Worm (Caenorhabditis elegans) whole organism, young adult: ENCODE measurements around the gene vha-7.

Experiments
- B0019.2 ChIP-seq: fragments of 200-800 bp; sonication (Bioruptor generic); conservative IDR thresholded peaks from 2 replicates; pipeline ENCODE4 v1.3.6; 2022; ENCODE audit warnings: missing genetic modification reagents, missing genetic modification characterization, missing compliant biosample characterization
- B0261.1 ChIP-seq: sonication (generic microtip); optimal IDR thresholded peaks from 2 replicates; lab custom pipeline; 2016; ENCODE audit warnings: mild to moderate bottlenecking, missing genetic modification characterization, moderate library complexity, missing compliant biosample characterization
- B0336.3 ChIP-seq: fragments of 200-800 bp; sonication (Bioruptor generic); IDR thresholded peaks from 2 replicates; pipeline ENCODE4 v1.3.6; 2022; ENCODE audit warnings: missing genetic modification characterization, missing compliant biosample characterization
- D2030.7 ChIP-seq: fragments of 200-800 bp; sonication (Bioruptor generic); IDR thresholded peaks from 2 replicates; pipeline ENCODE4 v1.3.6; 2022; ENCODE audit warnings: missing genetic modification reagents, missing genetic modification characterization, missing compliant biosample characterization
- F23B12.7 ChIP-seq: sonication (generic microtip); optimal IDR thresholded peaks from 2 replicates; lab custom pipeline; 2017; ENCODE audit warnings: missing genetic modification characterization, mild to moderate bottlenecking, missing compliant biosample characterization, antibody characterized with exemption, moderate library complexity; ENCODE audit not compliant: insufficient read depth
- F33H1.4 ChIP-seq: fragments of 200-800 bp; sonication (Bioruptor generic); IDR thresholded peaks from 2 replicates; pipeline ENCODE4 v1.3.6; 2022; ENCODE audit warnings: missing genetic modification reagents, missing genetic modification characterization, missing compliant biosample characterization
- F39B2.1 ChIP-seq: fragments of 200-800 bp; sonication (Bioruptor generic); IDR thresholded peaks from 2 replicates; pipeline ENCODE4 v1.3.6; 2022; ENCODE audit warnings: missing genetic modification reagents, missing genetic modification characterization, missing compliant biosample characterization
- F49E8.2 ChIP-seq: sonication (generic microtip); optimal IDR thresholded peaks from 3 replicates; lab custom pipeline; 2017; ENCODE audit warnings: missing genetic modification characterization, mild to moderate bottlenecking, missing compliant biosample characterization, antibody characterized with exemption, moderate library complexity; ENCODE audit not compliant: insufficient read depth
- K12H6.12 ChIP-seq: fragments of 200-800 bp; sonication (Bioruptor generic); optimal IDR thresholded peaks from 2 replicates; lab custom pipeline; 2018; ENCODE audit warnings: mild to moderate bottlenecking, missing genetic modification characterization, missing compliant biosample characterization
- Y53G8AR.9 ChIP-seq: fragments of 200-800 bp; sonication (Bioruptor generic); conservative IDR thresholded peaks from 2 replicates; pipeline ENCODE4 v1.3.6; 2022; ENCODE audit warnings: missing genetic modification reagents, missing genetic modification characterization, missing compliant biosample characterization
- Y67H2A.10 ChIP-seq: fragments of 200-800 bp; sonication (Bioruptor generic); conservative IDR thresholded peaks from 2 replicates; pipeline ENCODE4 v1.3.6; 2022; ENCODE audit warnings: missing genetic modification reagents, missing genetic modification characterization, missing compliant biosample characterization
- Y79H2A.3 ChIP-seq: fragments of 200-800 bp; sonication (Bioruptor generic); conservative IDR thresholded peaks from 2 replicates; pipeline ENCODE4 v1.3.6; 2022; ENCODE audit warnings: missing genetic modification reagents, missing genetic modification characterization, missing compliant biosample characterization
- Y95B8A.8 ChIP-seq: fragments of 200-800 bp; sonication (Bioruptor generic); IDR thresholded peaks from 2 replicates; pipeline ENCODE4 v1.3.6; 2022; ENCODE audit warnings: missing genetic modification reagents, missing genetic modification characterization, missing compliant biosample characterization
- atf-7 ChIP-seq: sonication (generic microtip); optimal IDR thresholded peaks from 2 replicates; lab custom pipeline; 2017; ENCODE audit warnings: mild to moderate bottlenecking, missing genetic modification characterization, missing compliant biosample characterization
- ceh-100 ChIP-seq: fragments of 200-800 bp; sonication (Bioruptor generic); IDR thresholded peaks from 2 replicates; pipeline ENCODE4 v1.3.6; 2022; ENCODE audit warnings: missing genetic modification reagents, missing genetic modification characterization, missing compliant biosample characterization
- ceh-27 ChIP-seq: fragments of 200-800 bp; sonication (Bioruptor generic); optimal IDR thresholded peaks from 2 replicates; lab custom pipeline; 2018; ENCODE audit warnings: mild to moderate bottlenecking, missing genetic modification characterization, moderate library complexity, missing compliant biosample characterization
- dpl-1 ChIP-seq: fragments of 150-350 bp; optimal IDR thresholded peaks from 2 replicates; lab custom pipeline; 2014; ENCODE audit warnings: missing biosample characterization, missing genetic modification reagents, missing genetic modification characterization
- efl-1 ChIP-seq: fragments of 150-350 bp; optimal IDR thresholded peaks from 2 replicates; lab custom pipeline; 2014; ENCODE audit warnings: missing biosample characterization, missing genetic modification reagents, missing genetic modification characterization
- egl-18 ChIP-seq: fragments of 200-800 bp; sonication (Bioruptor generic); IDR thresholded peaks from 2 replicates; pipeline ENCODE4 v1.3.6; 2022; ENCODE audit warnings: missing genetic modification reagents, missing genetic modification characterization, missing compliant biosample characterization
- egl-44 ChIP-seq: fragments of 200-800 bp; sonication (Bioruptor generic); IDR thresholded peaks from 2 replicates; pipeline ENCODE4 v1.3.6; 2022; ENCODE audit warnings: missing genetic modification reagents, missing genetic modification characterization, missing compliant biosample characterization
- ets-4 ChIP-seq: fragments of 200-800 bp; sonication (Bioruptor generic); optimal IDR thresholded peaks from 2 replicates; lab custom pipeline; 2018; ENCODE audit warnings: mild to moderate bottlenecking, missing genetic modification characterization, missing compliant biosample characterization
- fkh-3 ChIP-seq: sonication (generic microtip); optimal IDR thresholded peaks from 2 replicates; lab custom pipeline; 2016; ENCODE audit warnings: mild to moderate bottlenecking, missing genetic modification characterization, missing compliant biosample characterization
- hlh-12 ChIP-seq: sonication (generic microtip); optimal IDR thresholded peaks from 2 replicates; lab custom pipeline; 2016; ENCODE audit warnings: missing genetic modification characterization, missing compliant biosample characterization
- hmg-20 ChIP-seq: fragments of 200-800 bp; sonication (Bioruptor generic); IDR thresholded peaks from 2 replicates; pipeline ENCODE4 v1.3.6; 2022; ENCODE audit warnings: missing genetic modification reagents, missing genetic modification characterization, missing compliant biosample characterization
- hrde-1 ChIP-seq: sonication (generic microtip); optimal IDR thresholded peaks from 2 replicates; lab custom pipeline; 2016; ENCODE audit warnings: missing genetic modification characterization, mild to moderate bottlenecking, missing compliant biosample characterization, moderate library complexity, missing genotype, missing genetic modification reagents, borderline replicate concordance
- let-607 ChIP-seq, 2 experiments: fragments of 200-800 bp in 1 of 2; sonication (Bioruptor generic) in 1 of 2; sonication (generic microtip) in 1 of 2; optimal IDR thresholded peaks; 2 replicates each; lab custom pipeline; 2016 to 2018; ENCODE audit warnings: mild to moderate bottlenecking in 2 of 2, missing compliant biosample characterization in 2 of 2, missing genetic modification characterization in 2 of 2, moderate library complexity in 2 of 2, missing genotype in 1 of 2
- lin-35 ChIP-seq, 3 experiments: fragments of 150-350 bp in 2 of 3; sonication (generic microtip) in 1 of 3; optimal IDR thresholded peaks; 2 replicates each; lab custom pipeline; 2014 to 2018; ENCODE audit warnings: missing biosample characterization in 3 of 3, missing genetic modification characterization in 3 of 3, missing genetic modification reagents in 3 of 3
- lin-40 ChIP-seq: sonication (generic microtip); optimal IDR thresholded peaks from 2 replicates; lab custom pipeline; 2016; ENCODE audit warnings: missing genetic modification characterization, mild to moderate bottlenecking, missing compliant biosample characterization, missing genotype, missing genetic modification reagents
- lsl-1 ChIP-seq: fragments of 200-800 bp; sonication (Bioruptor generic); optimal IDR thresholded peaks from 2 replicates; lab custom pipeline; 2018; ENCODE audit warnings: mild to moderate bottlenecking, missing genetic modification characterization, moderate library complexity, missing compliant biosample characterization
- madf-6 ChIP-seq: fragments of 200-800 bp; sonication (Bioruptor generic); IDR thresholded peaks from 2 replicates; pipeline ENCODE4 v1.3.6; 2022; ENCODE audit warnings: missing genetic modification reagents, missing genetic modification characterization, missing compliant biosample characterization
- mcd-1 ChIP-seq: fragments of 200-800 bp; sonication (Bioruptor generic); IDR thresholded peaks from 2 replicates; pipeline ENCODE4 v1.3.6; 2022; ENCODE audit warnings: missing genetic modification reagents, missing genetic modification characterization, missing compliant biosample characterization
- nfya-1 ChIP-seq: sonication (generic microtip); optimal IDR thresholded peaks from 2 replicates; lab custom pipeline; 2017; ENCODE audit warnings: antibody characterized with exemption, missing compliant biosample characterization, missing genetic modification characterization, borderline replicate concordance; ENCODE audit not compliant: insufficient read depth
- nhr-120 ChIP-seq: fragments of 200-800 bp; sonication (Bioruptor generic); IDR thresholded peaks from 2 replicates; pipeline ENCODE4 v1.3.6; 2022; ENCODE audit warnings: missing genetic modification characterization, missing compliant biosample characterization
- nhr-179 ChIP-seq: sonication (generic microtip); optimal IDR thresholded peaks from 2 replicates; lab custom pipeline; 2016; ENCODE audit warnings: mild to moderate bottlenecking, missing genetic modification characterization, missing compliant biosample characterization
- nhr-80 ChIP-seq: sonication (generic microtip); optimal IDR thresholded peaks from 2 replicates; lab custom pipeline; 2016; ENCODE audit warnings: missing genetic modification characterization, missing compliant biosample characterization
- nhr-90 ChIP-seq: sonication (generic microtip); optimal IDR thresholded peaks from 2 replicates; lab custom pipeline; 2016; ENCODE audit warnings: missing genotype, mild to moderate bottlenecking, missing genetic modification characterization, missing compliant biosample characterization
- pha-4 ChIP-seq: fragments of 150-350 bp; sonication (generic microtip); optimal IDR thresholded peaks from 2 replicates; lab custom pipeline; 2014; ENCODE audit warnings: missing biosample characterization, missing genetic modification reagents, missing genetic modification characterization
- repo-1 ChIP-seq: sonication (generic microtip); optimal IDR thresholded peaks from 2 replicates; lab custom pipeline; 2017; ENCODE audit warnings: mild to moderate bottlenecking, missing genetic modification characterization, missing compliant biosample characterization
- sea-2 ChIP-seq: fragments of 200-800 bp; sonication (Bioruptor generic); IDR thresholded peaks from 2 replicates; pipeline ENCODE4 v1.3.6; 2022; ENCODE audit warnings: missing genetic modification characterization, missing compliant biosample characterization
- snpc-1.3 ChIP-seq: sonication (generic microtip); optimal IDR thresholded peaks from 2 replicates; lab custom pipeline; 2017; ENCODE audit warnings: missing genetic modification characterization, mild to moderate bottlenecking, missing compliant biosample characterization, antibody characterized with exemption, moderate library complexity, missing genotype, missing genetic modification reagents; ENCODE audit not compliant: insufficient read depth
- snpc-4 ChIP-seq, 5 experiments: fragments of 150-350 bp in 1 of 5; sonication (generic microtip) in 4 of 5; optimal IDR thresholded peaks; 2 replicates each; lab custom pipeline; 2014 to 2018; ENCODE audit warnings: missing genetic modification characterization in 5 of 5, missing biosample characterization in 3 of 5, antibody characterized with exemption in 2 of 5, mild to moderate bottlenecking in 2 of 5, missing compliant biosample characterization in 2 of 5, missing genotype in 2 of 5, moderate library complexity in 2 of 5, missing genetic modification reagents in 1 of 5
- somi-1 ChIP-seq: fragments of 200-800 bp; sonication (Bioruptor generic); optimal IDR thresholded peaks from 2 replicates; lab custom pipeline; 2018; ENCODE audit warnings: mild to moderate bottlenecking, missing genetic modification characterization, missing compliant biosample characterization
- sptf-2 ChIP-seq: fragments of 200-800 bp; sonication (Bioruptor generic); optimal IDR thresholded peaks from 2 replicates; lab custom pipeline; 2018; ENCODE audit warnings: mild to moderate bottlenecking, missing genetic modification characterization, missing compliant biosample characterization
- unc-130 ChIP-seq: sonication (generic microtip); optimal IDR thresholded peaks from 2 replicates; lab custom pipeline; 2016; ENCODE audit warnings: missing genetic modification reagents, missing genetic modification characterization, missing compliant biosample characterization
- zim-3 ChIP-seq: sonication (generic microtip); optimal IDR thresholded peaks from 2 replicates; lab custom pipeline; 2017; ENCODE audit warnings: mild to moderate bottlenecking, missing genetic modification characterization, moderate library complexity, missing compliant biosample characterization
- ztf-3 ChIP-seq: fragments of 200-800 bp; sonication (Bioruptor generic); optimal IDR thresholded peaks from 2 replicates; lab custom pipeline; 2018; ENCODE audit warnings: mild to moderate bottlenecking, missing genetic modification characterization, missing compliant biosample characterization

Gene vha-7

ce11 chrIV:12600941-12601340 is 39.3 kb upstream of the vha-7 start (continued):
- TF ChIP-seq ets-4 (GFP tag; lab: Kevin White, UChicago) (peak; percentile 47), nhr-179 (tag; lab: Kevin White, UChicago) (no peak), sea-2 (GFP tag; lab: Robert Waterston, UW) (no peak), unc-130 (GFP tag; lab: Kevin White, UChicago) (no peak), Y67H2A.10 (GFP tag; lab: Robert Waterston, UW) (no peak), lin-40 (tag; lab: Kevin White, UChicago) (peak; percentile 45), fkh-3 (tag; lab: Kevin White, UChicago) (no peak), lsl-1 (GFP tag; lab: Kevin White, UChicago) (no peak), madf-6 (GFP tag; lab: Robert Waterston, UW) (no peak), efl-1 (GFP tag; lab: Kevin White, UChicago) (no peak), egl-18 (GFP tag; lab: Robert Waterston, UW) (no peak), repo-1 (tag; lab: Kevin White, UChicago) (no peak), nhr-80 (tag; lab: Kevin White, UChicago) (peak; percentile 100), ztf-3 (GFP tag; lab: Kevin White, UChicago) (no peak), D2030.7 (GFP tag; lab: Robert Waterston, UW) (no peak), sptf-2 (GFP tag; lab: Kevin White, UChicago) (no peak), nfya-1 (tag; lab: Kevin White, UChicago) (no peak), nhr-120 (GFP tag; lab: Robert Waterston, UW) (no peak), hlh-12 (no peak), pha-4 (tag; lab: Kevin White, UChicago) (peak; percentile 24), lin-35 (GFP tag; optimal IDR thresholded peaks at IDR 0.05; lab: Kevin White, UChicago) (no peak), K12H6.12 (no peak), nhr-90 (tag; lab: Kevin White, UChicago) (peak; percentile 30), somi-1 (GFP tag; lab: Kevin White, UChicago) (no peak), ceh-27 (GFP tag; lab: Kevin White, UChicago) (no peak), dpl-1 (GFP tag; lab: Kevin White, UChicago) (no peak), ceh-100 (GFP tag; lab: Robert Waterston, UW) (no peak), egl-44 (peak; percentile 88), F39B2.1 (no peak), hmg-20 (GFP tag; lab: Robert Waterston, UW) (no peak), atf-7 (tag; lab: Kevin White, UChicago) (peak; percentile 90), let-607 (tag; optimal IDR thresholded peaks at IDR 0.05; lab: Kevin White, UChicago) (peak; percentile 23 to 78), B0336.3 (GFP tag; lab: Robert Waterston, UW) (peak; percentile 63)

DNA sequence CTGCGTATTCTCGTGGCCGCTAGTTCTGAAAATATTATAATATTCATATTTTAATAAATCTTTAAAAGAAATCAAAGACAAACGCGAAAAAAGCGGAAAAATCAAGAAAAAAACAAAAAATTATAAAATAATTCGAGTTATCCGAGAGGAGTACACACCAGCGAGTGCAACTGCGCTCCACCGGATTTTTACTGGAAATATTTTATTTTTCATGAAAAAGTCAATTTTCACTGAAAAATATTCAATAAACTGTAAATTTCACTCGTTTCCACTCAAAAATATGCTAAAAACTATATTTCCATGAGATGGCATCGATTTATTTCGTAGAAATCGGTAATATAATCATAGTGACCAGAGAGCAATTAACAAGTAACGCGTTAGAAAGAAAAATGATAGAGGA is 34.9 kb upstream of the vha-7 start, which contains the start of gene Y55D9A.2:
Y55D9A.2 (minus strand) TSS at position 31 of the 400 bp plus-strand sequence.
- no peak for TF ChIP-seq hrde-1 (tag; lab: Kevin White, UChicago)
- no peak for TF ChIP-seq repo-1 (tag; lab: Kevin White, UChicago)
- TF ChIP-seq snpc-1.3 (tag; lab: Kevin White, UChicago): peak; percentile 42
- TF ChIP-seq F33H1.4 (GFP tag; lab: Robert Waterston, UW): 0 out of 2 replicates have a peak, but pooled peaks have one; percentile 6
- 0 out of 2 replicates have a peak, but pooled peaks have one; percentile 38 for TF ChIP-seq Y53G8AR.9 (GFP tag; lab: Robert Waterston, UW)
- TF ChIP-seq unc-130 (GFP tag; lab: Kevin White, UChicago): no peak
- no peak for TF ChIP-seq B0019.2 (GFP tag; lab: Robert Waterston, UW)
- TF ChIP-seq lin-35 (GFP tag; optimal IDR thresholded peaks at IDR 0.05; lab: Kevin White, UChicago): no peak
- no peak for TF ChIP-seq sea-2 (GFP tag; lab: Robert Waterston, UW)
- peak; percentile 22 for TF ChIP-seq lsl-1 (GFP tag; lab: Kevin White, UChicago)
- TF ChIP-seq snpc-4 (GFP tag; optimal IDR thresholded peaks at IDR 0.05; lab: Kevin White, UChicago): no peak
- TF ChIP-seq snpc-4 (tag; optimal IDR thresholded peaks at IDR 0.05; lab: Kevin White, UChicago): peak in 1 of 4 experiments; percentile 50
- TF ChIP-seq F23B12.7 (tag; lab: Kevin White, UChicago): peak; percentile 11
- peak; percentile 40 for TF ChIP-seq F49E8.2
- TF ChIP-seq Y95B8A.8 (GFP tag; lab: Robert Waterston, UW): no peak
- TF ChIP-seq B0261.1: no peak
- peak; percentile 21; the same call in 1 of the 2 replicates for TF ChIP-seq B0336.3 (GFP tag; lab: Robert Waterston, UW)
- TF ChIP-seq mcd-1 (GFP tag; lab: Robert Waterston, UW): peak; percentile 82
- 0 out of 2 replicates have a peak, but pooled peaks have one; percentile 11 for TF ChIP-seq Y79H2A.3 (GFP tag; lab: Robert Waterston, UW)
- no peak for TF ChIP-seq zim-3 (tag; lab: Kevin White, UChicago)
